Fruit fly (Drosophila melanogaster) whole organism, wandering third instar larva: ENCODE data around the gene CG11345.

Experiments
- OdsH ChIP-seq: fragments of 200-800 bp; sonication (Bioruptor generic); optimal IDR thresholded peaks from 2 replicates; lab custom pipeline; 2016; ENCODE audit warnings: missing biosample characterization, mild to moderate bottlenecking, missing genetic modification characterization
- lola ChIP-seq: fragments of >200 bp; optimal IDR thresholded peaks from 2 replicates; lab custom pipeline; 2017; ENCODE audit warnings: missing biosample characterization, missing genetic modification characterization
- psq ChIP-seq: fragments of 200-800 bp; sonication (Bioruptor generic); optimal IDR thresholded peaks from 3 replicates; lab custom pipeline; 2017; ENCODE audit warnings: missing biosample characterization, mild to moderate bottlenecking, missing genetic modification characterization, moderate library complexity

- TF ChIP-seq psq (no peak), OdsH (GFP tag; lab: Kevin White, UChicago) (no peak), lola (GFP tag; lab: Kevin White, UChicago) (no peak)
These were observed 48.6 kb downstream of the CG11345 start for dm6 chr3L:4409134-4409897.
